Worm (Caenorhabditis elegans) whole organism, midembryonic: ENCODE measurements around the gene fip-3.

ENCODE experiments used
- T22C8.4 ChIP-seq: fragments of 200-800 bp; sonication (Bioruptor generic); IDR thresholded peaks from 2 replicates; pipeline ENCODE4 v1.3.6; 2022; ENCODE audit warnings: missing genetic modification characterization, missing compliant biosample characterization
- cog-1 ChIP-seq: sonication (generic microtip); optimal IDR thresholded peaks from 2 replicates; lab custom pipeline; 2016; ENCODE audit warnings: missing genetic modification characterization, missing compliant biosample characterization
- flt-1 ChIP-seq: fragments of 200-800 bp; sonication (Bioruptor generic); IDR thresholded peaks from 2 replicates; pipeline ENCODE4 v1.3.6; 2022; ENCODE audit warnings: missing genetic modification characterization, missing compliant biosample characterization
- klf-2 ChIP-seq: fragments of 200-800 bp; sonication (Bioruptor generic); conservative IDR thresholded peaks from 2 replicates; pipeline ENCODE4 v1.3.6; 2022; ENCODE audit warnings: missing genetic modification reagents, missing genetic modification characterization, missing compliant biosample characterization
- med-1 ChIP-seq: sonication (generic microtip); optimal IDR thresholded peaks from 2 replicates; lab custom pipeline; 2017; ENCODE audit warnings: missing genetic modification characterization, mild to moderate bottlenecking, missing compliant biosample characterization, antibody characterized with exemption, missing genetic modification reagents; ENCODE audit not compliant: insufficient read depth
- ref-1 ChIP-seq: fragments of 200-800 bp; sonication (Bioruptor generic); conservative IDR thresholded peaks from 2 replicates; pipeline ENCODE4 v1.3.6; 2022; ENCODE audit warnings: missing genetic modification reagents, missing genetic modification characterization, missing compliant biosample characterization
- tab-1 ChIP-seq: fragments of 200-800 bp; sonication (Bioruptor generic); IDR thresholded peaks from 2 replicates; pipeline ENCODE4 v1.3.6; 2022; ENCODE audit warnings: missing genetic modification characterization, missing compliant biosample characterization
- ztf-23 ChIP-seq: fragments of 200-800 bp; sonication (Bioruptor generic); IDR thresholded peaks from 2 replicates; pipeline ENCODE4 v1.3.6; 2022; ENCODE audit warnings: missing genetic modification reagents, missing genetic modification characterization, missing compliant biosample characterization
- ztf-29 ChIP-seq: fragments of 200-800 bp; sonication (Bioruptor generic); IDR thresholded peaks from 2 replicates; pipeline ENCODE4 v1.3.6; 2022; ENCODE audit warnings: missing genetic modification reagents, missing genetic modification characterization, missing compliant biosample characterization

The fip-3 gene

DNA sequence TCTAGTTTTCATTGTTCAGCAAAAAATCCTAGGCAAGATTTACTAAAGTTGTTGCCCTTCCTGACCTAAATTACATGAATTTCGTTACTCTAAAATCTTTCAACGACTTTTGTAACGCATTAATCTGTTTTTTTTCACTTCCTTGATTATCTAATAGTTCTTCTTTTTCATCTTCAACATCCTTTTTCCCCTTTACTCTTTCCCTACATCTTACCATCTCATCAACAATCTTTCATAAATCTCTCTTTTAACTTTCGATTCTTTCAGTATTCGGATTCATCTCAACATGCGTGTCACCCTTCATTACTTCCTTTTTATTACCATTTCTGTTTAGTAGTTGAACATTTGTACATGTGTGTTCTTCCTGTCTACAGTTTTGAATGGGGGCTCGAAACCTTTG lies 15.4 kb downstream of the fip-3 start:
- TF ChIP-seq ztf-23 (GFP tag; lab: Robert Waterston, UW) (no peak), cog-1 (no peak), ztf-29 (GFP tag; lab: Robert Waterston, UW) (no peak), klf-2 (GFP tag; lab: Robert Waterston, UW) (no peak), T22C8.4 (GFP tag; lab: Robert Waterston, UW) (no peak), flt-1 (GFP tag; lab: Robert Waterston, UW) (no peak), ref-1 (no peak), tab-1 (GFP tag; lab: Robert Waterston, UW) (no peak)

ce11 chrIII:8573301-8573700 lies 16.0 kb downstream of the fip-3 start:
- TF ChIP-seq med-1 (GFP tag; lab: Kevin White, UChicago) (no peak), cog-1 (no peak), ref-1 (no peak), ztf-23 (GFP tag; lab: Robert Waterston, UW) (no peak), klf-2 (GFP tag; lab: Robert Waterston, UW) (no peak), flt-1 (GFP tag; lab: Robert Waterston, UW) (no peak), tab-1 (GFP tag; lab: Robert Waterston, UW) (no peak), T22C8.4 (GFP tag; lab: Robert Waterston, UW) (no peak), ztf-29 (GFP tag; lab: Robert Waterston, UW) (no peak)

DNA sequence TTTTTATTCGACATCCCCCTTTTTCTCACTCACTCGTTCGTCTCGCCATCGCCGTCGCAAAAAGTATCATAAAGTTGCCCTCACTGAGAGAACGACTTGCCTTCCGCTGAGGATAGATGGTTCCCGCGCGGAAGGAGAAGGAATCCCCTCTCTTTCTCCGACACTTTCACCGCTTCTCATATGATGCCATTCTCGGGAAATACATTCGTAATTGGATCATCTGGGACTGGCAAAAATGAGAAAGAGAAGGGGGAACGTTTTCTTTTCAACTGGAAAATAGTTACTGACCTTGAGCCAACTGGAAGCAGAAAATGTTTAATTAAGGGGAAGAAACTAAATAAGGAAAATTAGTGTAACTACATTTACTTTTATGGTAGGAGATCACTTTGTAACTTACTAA lies 17.4 kb downstream of the fip-3 start:
- TF ChIP-seq ztf-23 (GFP tag; lab: Robert Waterston, UW) (no peak), cog-1 (no peak), flt-1 (GFP tag; lab: Robert Waterston, UW) (no peak), T22C8.4 (GFP tag; lab: Robert Waterston, UW) (no peak), med-1 (GFP tag; lab: Kevin White, UChicago) (no peak), klf-2 (GFP tag; lab: Robert Waterston, UW) (no peak), ref-1 (no peak), ztf-29 (GFP tag; lab: Robert Waterston, UW) (no peak), tab-1 (GFP tag; lab: Robert Waterston, UW) (no peak)

DNA sequence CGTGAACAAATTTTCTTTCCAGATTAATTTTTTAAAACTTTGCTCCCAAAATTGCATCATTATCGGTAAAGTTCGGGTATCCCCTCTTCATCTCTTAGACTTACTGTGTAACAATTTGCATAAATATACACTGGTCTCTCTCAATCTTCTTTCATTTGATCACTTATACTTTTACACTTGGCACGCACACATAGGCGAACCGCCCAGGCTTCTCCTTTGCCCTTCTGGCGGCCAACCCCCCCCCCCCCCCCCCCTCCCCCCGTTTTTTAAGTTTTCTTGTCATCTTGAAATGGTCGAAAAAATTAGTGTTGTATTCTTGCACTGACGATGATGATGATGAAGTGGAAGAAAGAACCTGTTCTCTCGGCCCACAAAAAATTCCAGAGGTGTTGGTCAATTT lies 19.0 kb downstream of the fip-3 start:
- TF ChIP-seq tab-1 (GFP tag; lab: Robert Waterston, UW) (no peak), T22C8.4 (GFP tag; lab: Robert Waterston, UW) (no peak), ztf-23 (GFP tag; lab: Robert Waterston, UW) (no peak)

ce11 chrIII:8564372-8564771 lies 24.9 kb downstream of the fip-3 start:
- TF ChIP-seq cog-1, result no peak
- no peak for TF ChIP-seq T22C8.4 (GFP tag; lab: Robert Waterston, UW)
- TF ChIP-seq flt-1 (GFP tag; lab: Robert Waterston, UW), result no peak
- no peak for TF ChIP-seq ztf-23 (GFP tag; lab: Robert Waterston, UW)
- TF ChIP-seq ztf-29 (GFP tag; lab: Robert Waterston, UW), result no peak
- no peak for TF ChIP-seq klf-2 (GFP tag; lab: Robert Waterston, UW)
- TF ChIP-seq tab-1 (GFP tag; lab: Robert Waterston, UW), result no peak
- no peak for TF ChIP-seq ref-1
- TF ChIP-seq med-1 (GFP tag; lab: Kevin White, UChicago), result no peak

DNA sequence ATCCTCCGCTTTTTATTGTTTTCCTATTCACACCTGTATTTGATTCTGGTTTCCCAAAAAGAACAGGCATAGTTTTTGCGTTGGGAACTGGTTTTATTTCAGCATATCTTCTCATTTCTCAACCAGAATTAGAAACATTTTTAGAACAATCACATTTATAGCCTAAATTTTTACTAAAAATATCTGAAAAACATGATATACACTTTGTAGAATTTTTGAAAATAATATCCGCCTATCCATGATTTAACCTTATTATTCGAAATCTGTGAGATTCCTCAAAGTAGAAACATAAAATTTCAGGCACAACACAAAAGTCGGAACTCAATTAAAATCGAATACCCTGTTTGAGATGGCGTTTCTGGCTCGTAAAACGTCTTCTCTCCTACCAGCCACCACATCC lies 28.5 kb downstream of the fip-3 start, which contains the start of gene acdh-6:
acdh-6 (plus strand) TSS at position 301 of the 400 bp plus-strand sequence.
- no peak for TF ChIP-seq ref-1
- TF ChIP-seq tab-1 (GFP tag; lab: Robert Waterston, UW), result no peak
- no peak for TF ChIP-seq flt-1 (GFP tag; lab: Robert Waterston, UW)
- TF ChIP-seq ztf-29 (GFP tag; lab: Robert Waterston, UW), result no peak
- TF ChIP-seq med-1 (GFP tag; lab: Kevin White, UChicago), result no peak
- no peak for TF ChIP-seq klf-2 (GFP tag; lab: Robert Waterston, UW)

- TF ChIP-seq klf-2 (GFP tag; lab: Robert Waterston, UW), result no peak
- no peak for TF ChIP-seq ref-1
- TF ChIP-seq T22C8.4 (GFP tag; lab: Robert Waterston, UW), result no peak
- TF ChIP-seq tab-1 (GFP tag; lab: Robert Waterston, UW), result no peak
- TF ChIP-seq flt-1 (GFP tag; lab: Robert Waterston, UW), result no peak
- no peak for TF ChIP-seq cog-1
- no peak for TF ChIP-seq med-1 (GFP tag; lab: Kevin White, UChicago)
- TF ChIP-seq ztf-23 (GFP tag; lab: Robert Waterston, UW), result no peak
- TF ChIP-seq ztf-29 (GFP tag; lab: Robert Waterston, UW), result no peak
Measured at ce11 chrIII:8560398-8560797, 28.9 kb downstream of the fip-3 start.

ce11 chrIII:8556836-8557385 lies 32.4 kb downstream of the fip-3 start, which contains the start of gene C02D5.2:
Gene C02D5.2 (plus strand): TSS chrIII:8557335.
- TF ChIP-seq T22C8.4 (GFP tag; lab: Robert Waterston, UW), result no peak
- no peak for TF ChIP-seq ref-1
- no peak for TF ChIP-seq tab-1 (GFP tag; lab: Robert Waterston, UW)
- TF ChIP-seq med-1 (GFP tag; lab: Kevin White, UChicago), result no peak
- TF ChIP-seq cog-1, result peak; percentile 44
- no peak for TF ChIP-seq flt-1 (GFP tag; lab: Robert Waterston, UW)
- TF ChIP-seq klf-2 (GFP tag; lab: Robert Waterston, UW), result no peak
- TF ChIP-seq ztf-29 (GFP tag; lab: Robert Waterston, UW), result no peak

DNA sequence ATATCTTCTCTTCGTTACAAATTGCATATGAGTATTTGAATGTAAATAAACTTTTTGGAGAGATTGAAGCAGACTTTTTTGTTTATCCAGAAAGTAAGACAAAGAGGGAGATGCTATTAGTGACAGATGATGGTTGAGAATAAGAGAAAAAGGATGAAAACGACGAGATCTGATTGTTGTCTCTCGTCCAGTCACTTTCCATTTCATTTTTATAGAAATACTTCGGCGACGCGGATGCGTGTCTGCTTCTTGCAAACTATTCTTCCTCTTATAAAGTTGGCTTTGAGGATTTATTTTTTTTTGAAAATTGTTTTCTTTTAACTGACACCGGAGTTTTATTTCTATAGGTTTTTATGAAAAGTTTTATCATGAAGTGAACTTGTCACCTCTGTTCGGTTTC lies 33.6 kb downstream of the fip-3 start:
- TF ChIP-seq ztf-23 (GFP tag; lab: Robert Waterston, UW), result no peak

- no peak for TF ChIP-seq tab-1 (GFP tag; lab: Robert Waterston, UW)
- no peak for TF ChIP-seq ztf-23 (GFP tag; lab: Robert Waterston, UW)
- TF ChIP-seq T22C8.4 (GFP tag; lab: Robert Waterston, UW), result no peak
Measured at ce11 chrIII:8554472-8554871, 34.8 kb downstream of the fip-3 start, which contains the start of gene gsto-2. Gene gsto-2 (plus strand): TSS chrIII:8554772.
